Worm (Caenorhabditis elegans) whole organism, late embryonic: Measurements from ENCODE around the gene F55H2.7.

Experiments used
- C08G9.2 ChIP-seq: sonication (generic microtip); optimal IDR thresholded peaks from 2 replicates; lab custom pipeline; 2016; ENCODE audit warnings: mild to moderate bottlenecking, missing genetic modification characterization, moderate library complexity, missing compliant biosample characterization
- C38D4.7 ChIP-seq: fragments of 200-800 bp; sonication (Bioruptor generic); optimal IDR thresholded peaks from 2 replicates; lab custom pipeline; 2018; ENCODE audit warnings: mild to moderate bottlenecking, missing genetic modification characterization, moderate library complexity, missing compliant biosample characterization
- F13H6.1 ChIP-seq: sonication (generic microtip); optimal IDR thresholded peaks from 2 replicates; lab custom pipeline; 2016; ENCODE audit warnings: missing genetic modification characterization, missing compliant biosample characterization
- ahr-1 ChIP-seq: sonication (generic microtip); optimal IDR thresholded peaks from 2 replicates; lab custom pipeline; 2016; ENCODE audit warnings: missing genetic modification characterization, missing compliant biosample characterization
- ama-1 ChIP-seq: fragments of 150-350 bp; optimal IDR thresholded peaks from 2 replicates; lab custom pipeline; 2014
- ceh-14 ChIP-seq: sonication (generic microtip); optimal IDR thresholded peaks from 2 replicates; lab custom pipeline; 2016; ENCODE audit warnings: missing genotype, missing genetic modification characterization, missing compliant biosample characterization
- ceh-18 ChIP-seq: sonication (generic microtip); optimal IDR thresholded peaks from 2 replicates; lab custom pipeline; 2016; ENCODE audit warnings: missing genetic modification characterization, missing compliant biosample characterization
- ceh-2 ChIP-seq: sonication (generic microtip); optimal IDR thresholded peaks from 2 replicates; lab custom pipeline; 2016; ENCODE audit warnings: missing genotype, missing genetic modification characterization, missing compliant biosample characterization
- ceh-24 ChIP-seq: sonication (generic microtip); optimal IDR thresholded peaks from 2 replicates; lab custom pipeline; 2016; ENCODE audit warnings: mild to moderate bottlenecking, missing genetic modification characterization, missing compliant biosample characterization
- ceh-30 ChIP-seq: fragments of 150-350 bp; optimal IDR thresholded peaks from 2 replicates; lab custom pipeline; 2014; ENCODE audit warnings: missing biosample characterization, missing genetic modification characterization
- ceh-31 ChIP-seq: sonication (generic microtip); optimal IDR thresholded peaks from 2 replicates; lab custom pipeline; 2016; ENCODE audit warnings: missing genetic modification characterization, missing compliant biosample characterization
- ceh-48 ChIP-seq: sonication (generic microtip); optimal IDR thresholded peaks from 2 replicates; lab custom pipeline; 2016; ENCODE audit warnings: missing genetic modification characterization, inconsistent platforms, missing compliant biosample characterization
- che-1 ChIP-seq: sonication (generic microtip); optimal IDR thresholded peaks from 2 replicates; lab custom pipeline; 2016; ENCODE audit warnings: mild to moderate bottlenecking, missing genetic modification characterization, missing compliant biosample characterization
- dmd-4 ChIP-seq: sonication (generic microtip); optimal IDR thresholded peaks from 2 replicates; lab custom pipeline; 2016; ENCODE audit warnings: borderline replicate concordance, missing genetic modification characterization, missing compliant biosample characterization
- dve-1 ChIP-seq: sonication (generic microtip); optimal IDR thresholded peaks from 2 replicates; lab custom pipeline; 2017; ENCODE audit warnings: antibody characterized with exemption, mild to moderate bottlenecking, missing genetic modification characterization, missing compliant biosample characterization
- elt-2 ChIP-seq: sonication (generic microtip); optimal IDR thresholded peaks from 2 replicates; lab custom pipeline; 2016; ENCODE audit warnings: missing genetic modification reagents, missing genetic modification characterization, missing compliant biosample characterization
- elt-4 ChIP-seq: sonication (generic microtip); optimal IDR thresholded peaks from 2 replicates; lab custom pipeline; 2016; ENCODE audit warnings: missing genetic modification characterization, missing compliant biosample characterization
- eyg-1 ChIP-seq: sonication (generic microtip); optimal IDR thresholded peaks from 2 replicates; lab custom pipeline; 2016; ENCODE audit warnings: missing genotype, missing genetic modification characterization, missing compliant biosample characterization
- fax-1 ChIP-seq: sonication (generic microtip); optimal IDR thresholded peaks from 2 replicates; lab custom pipeline; 2016; ENCODE audit warnings: missing genotype, missing genetic modification characterization, missing compliant biosample characterization
- fkh-6 ChIP-seq: sonication (generic microtip); optimal IDR thresholded peaks from 2 replicates; lab custom pipeline; 2016; ENCODE audit warnings: missing genetic modification characterization, missing compliant biosample characterization
- hlh-13 ChIP-seq: fragments of 200-800 bp; sonication (Bioruptor generic); optimal IDR thresholded peaks from 2 replicates; lab custom pipeline; 2018; ENCODE audit warnings: mild to moderate bottlenecking, missing genetic modification characterization, missing compliant biosample characterization
- hlh-30 ChIP-seq: sonication (generic microtip); optimal IDR thresholded peaks from 2 replicates; lab custom pipeline; 2017; ENCODE audit warnings: antibody characterized with exemption, missing genetic modification characterization, missing compliant biosample characterization; ENCODE audit not compliant: insufficient read depth
- hlh-8 ChIP-seq: sonication (generic microtip); optimal IDR thresholded peaks from 2 replicates; lab custom pipeline; 2016; ENCODE audit warnings: missing genotype, missing genetic modification characterization, missing compliant biosample characterization
- lim-6 ChIP-seq: sonication (generic microtip); optimal IDR thresholded peaks from 2 replicates; lab custom pipeline; 2016; ENCODE audit warnings: missing genetic modification characterization, missing compliant biosample characterization
- madf-2 ChIP-seq: sonication (generic microtip); optimal IDR thresholded peaks from 2 replicates; lab custom pipeline; 2017; ENCODE audit warnings: missing genetic modification characterization, missing compliant biosample characterization
- nfya-1 ChIP-seq: sonication (generic microtip); optimal IDR thresholded peaks from 2 replicates; lab custom pipeline; 2017; ENCODE audit warnings: missing genetic modification characterization, mild to moderate bottlenecking, missing compliant biosample characterization, antibody characterized with exemption, moderate library complexity
- nhr-232 ChIP-seq: sonication (generic microtip); optimal IDR thresholded peaks from 2 replicates; lab custom pipeline; 2016; ENCODE audit warnings: missing genetic modification characterization, missing compliant biosample characterization
- npax-4 ChIP-seq: sonication (generic microtip); optimal IDR thresholded peaks from 2 replicates; lab custom pipeline; 2016; ENCODE audit warnings: missing genetic modification characterization, missing compliant biosample characterization
- odd-2 ChIP-seq: sonication (generic microtip); optimal IDR thresholded peaks from 2 replicates; lab custom pipeline; 2017; ENCODE audit warnings: antibody characterized with exemption, mild to moderate bottlenecking, missing genetic modification characterization, missing compliant biosample characterization
- pat-9 ChIP-seq: fragments of 200-800 bp; sonication (Bioruptor generic); optimal IDR thresholded peaks from 2 replicates; lab custom pipeline; 2018; ENCODE audit warnings: mild to moderate bottlenecking, missing genetic modification characterization, moderate library complexity, missing compliant biosample characterization
- pax-1 ChIP-seq: fragments of 150-350 bp; optimal IDR thresholded peaks from 2 replicates; lab custom pipeline; 2014; ENCODE audit warnings: missing biosample characterization, missing genetic modification characterization
- pha-4 ChIP-seq: fragments of 150-350 bp; optimal IDR thresholded peaks from 2 replicates; lab custom pipeline; 2018; ENCODE audit warnings: missing biosample characterization, missing genetic modification reagents, missing genetic modification characterization
- pqm-1 ChIP-seq: sonication (generic microtip); optimal IDR thresholded peaks from 2 replicates; lab custom pipeline; 2016; ENCODE audit warnings: missing genetic modification characterization, missing compliant biosample characterization
- ref-2 ChIP-seq: sonication (generic microtip); optimal IDR thresholded peaks from 2 replicates; lab custom pipeline; 2016; ENCODE audit warnings: missing genetic modification characterization, missing compliant biosample characterization
- rnt-1 ChIP-seq: sonication (generic microtip); optimal IDR thresholded peaks from 2 replicates; lab custom pipeline; 2016; ENCODE audit warnings: missing genetic modification characterization, missing compliant biosample characterization
- sdc-2 ChIP-seq: sonication (generic microtip); optimal IDR thresholded peaks from 2 replicates; lab custom pipeline; 2016; ENCODE audit warnings: missing genotype, missing genetic modification characterization, missing compliant biosample characterization
- tbx-2 ChIP-seq: sonication (generic microtip); optimal IDR thresholded peaks from 2 replicates; lab custom pipeline; 2016; ENCODE audit warnings: missing genetic modification characterization, missing compliant biosample characterization
- tbx-7 ChIP-seq: sonication (generic microtip); optimal IDR thresholded peaks from 2 replicates; lab custom pipeline; 2016; ENCODE audit warnings: missing genotype, missing genetic modification characterization, missing compliant biosample characterization
- ttx-3 ChIP-seq: sonication (generic microtip); optimal IDR thresholded peaks from 2 replicates; lab custom pipeline; 2016; ENCODE audit warnings: missing genetic modification reagents, missing genetic modification characterization, missing compliant biosample characterization
- unc-3 ChIP-seq, 2 experiments: fragments of 200-800 bp in 1 of 2; sonication (Bioruptor generic) in 1 of 2; sonication (generic microtip) in 1 of 2; conservative IDR thresholded peaks in 1 of 2; optimal IDR thresholded peaks in 1 of 2; 2 replicates each; pipeline versions ENCODE4 v1.3.6 to Lab custom; 2016 to 2022; ENCODE audit warnings: missing compliant biosample characterization in 2 of 2, missing genetic modification characterization in 2 of 2, missing genetic modification reagents in 1 of 2
- unc-55 ChIP-seq: sonication (generic microtip); optimal IDR thresholded peaks from 2 replicates; lab custom pipeline; 2017; ENCODE audit warnings: missing biosample characterization, missing genetic modification reagents, missing genetic modification characterization
- unc-86 ChIP-seq: sonication (generic microtip); optimal IDR thresholded peaks from 2 replicates; lab custom pipeline; 2016; ENCODE audit warnings: missing genetic modification characterization, missing compliant biosample characterization
- zip-5 ChIP-seq: sonication (generic microtip); optimal IDR thresholded peaks from 2 replicates; lab custom pipeline; 2016; ENCODE audit warnings: missing genetic modification characterization, missing compliant biosample characterization
- ztf-16 ChIP-seq: sonication (generic microtip); optimal IDR thresholded peaks from 2 replicates; lab custom pipeline; 2017; ENCODE audit warnings: missing genetic modification characterization, missing compliant biosample characterization

F55H2.7 gene

DNA sequence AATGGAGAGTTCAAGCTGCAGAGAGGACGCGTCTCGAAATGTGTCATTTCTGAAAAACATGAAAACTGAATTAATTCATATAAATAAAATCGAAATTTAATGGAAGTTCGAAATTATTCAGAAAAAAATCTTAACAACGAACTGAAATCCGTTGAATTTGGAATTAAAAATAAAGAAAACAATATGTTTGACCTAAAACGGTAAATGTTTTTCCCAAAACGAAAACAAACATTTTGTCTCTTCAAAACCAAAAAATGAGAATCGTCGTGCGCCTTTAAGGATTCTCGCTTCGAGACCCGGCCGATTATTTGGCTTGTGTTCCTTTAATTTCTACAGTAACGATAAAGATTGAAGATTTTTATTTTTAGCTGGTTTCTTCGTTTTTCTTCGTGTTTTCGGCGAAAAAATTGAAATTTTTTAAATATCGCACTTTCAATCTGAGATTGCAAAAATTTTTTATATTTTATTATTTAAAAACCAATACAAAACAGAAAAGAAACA lies 43.4 kb upstream of the F55H2.7 start, which contains the start of gene C48B4.7:
Gene C48B4.7 (minus strand): TSS at position 51 of the 501 bp plus-strand sequence.
- TF ChIP-seq ceh-2 (tag; lab: Kevin White, UChicago) (no peak), pqm-1 (tag; lab: Kevin White, UChicago) (no peak), sdc-2 (no peak), ceh-14 (tag; lab: Kevin White, UChicago) (no peak), ceh-18 (tag; lab: Kevin White, UChicago) (no peak), ceh-31 (tag; lab: Kevin White, UChicago) (no peak), F13H6.1 (tag; lab: Kevin White, UChicago) (no peak), elt-4 (tag; lab: Kevin White, UChicago) (no peak), pha-4 (tag; lab: Kevin White, UChicago) (no peak), ahr-1 (tag; lab: Kevin White, UChicago) (no peak), ttx-3 (tag; lab: Kevin White, UChicago) (no peak)

DNA sequence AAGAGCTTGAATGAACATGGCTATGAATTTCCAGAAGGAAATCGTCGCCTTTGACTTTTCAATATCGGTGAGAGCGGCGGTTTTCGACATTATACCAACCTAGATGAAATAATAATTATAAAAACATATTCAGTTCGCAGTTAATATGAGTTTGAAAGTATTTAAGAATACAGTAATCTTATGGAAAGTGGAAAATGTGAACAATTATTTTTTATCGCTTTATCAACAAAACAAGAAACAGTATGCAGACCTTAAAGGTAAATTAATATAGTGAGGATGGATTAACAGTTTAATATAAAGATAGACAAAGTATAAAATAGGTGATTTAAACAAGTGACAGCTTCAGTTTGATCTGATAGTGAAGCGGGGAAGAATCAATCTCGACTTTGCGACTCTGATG lies 42.4 kb upstream of the F55H2.7 start, which contains the start of gene C48B4.6:
Gene C48B4.6 (minus strand): TSS at position 101 of the 400 bp plus-strand sequence.
- no peak for TF ChIP-seq npax-4

DNA sequence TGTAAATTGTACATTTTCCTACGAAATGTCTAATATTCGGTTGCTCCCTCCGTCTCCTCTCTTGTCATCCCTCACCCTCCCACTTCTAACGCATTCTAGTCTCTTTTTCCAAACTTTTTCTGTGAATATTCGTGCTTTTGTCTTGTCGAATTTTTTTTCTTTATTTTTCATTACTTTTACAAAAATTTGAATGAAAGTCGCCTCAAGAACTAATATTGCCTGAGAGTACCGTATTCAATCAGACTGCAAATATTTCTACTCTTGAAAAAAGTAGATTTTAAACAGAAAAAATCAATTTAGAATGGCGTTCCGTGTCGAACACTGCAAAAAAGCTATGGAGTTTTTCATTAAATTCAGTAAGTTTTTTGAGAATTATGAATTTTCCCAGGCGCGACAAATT lies 40.3 kb upstream of the F55H2.7 start, which contains the start of gene ZK1098.11:
Gene ZK1098.11 (plus strand): TSS at position 301 of the 400 bp plus-strand sequence.
- TF ChIP-seq ceh-30 (tag; lab: Kevin White, UChicago) (no peak), ceh-24 (tag; lab: Kevin White, UChicago) (no peak), ceh-48 (tag; lab: Kevin White, UChicago) (no peak), nfya-1 (tag; lab: Kevin White, UChicago) (no peak), fkh-6 (no peak), fax-1 (tag; lab: Kevin White, UChicago) (no peak), sdc-2 (no peak), C38D4.7 (GFP tag; lab: Kevin White, UChicago) (no peak), hlh-13 (GFP tag; lab: Kevin White, UChicago) (no peak), lim-6 (tag; lab: Kevin White, UChicago) (no peak), ceh-2 (tag; lab: Kevin White, UChicago) (no peak), unc-3 (GFP tag; conservative IDR thresholded peaks at IDR 0.05; lab: Robert Waterston, UW) (no peak), unc-3 (tag; optimal IDR thresholded peaks at IDR 0.05; lab: Kevin White, UChicago) (no peak), ztf-16 (no peak), eyg-1 (tag; lab: Kevin White, UChicago) (no peak), zip-5 (tag; lab: Kevin White, UChicago) (no peak), pqm-1 (tag; lab: Kevin White, UChicago) (no peak), elt-4 (tag; lab: Kevin White, UChicago) (no peak), ahr-1 (tag; lab: Kevin White, UChicago) (no peak), pat-9 (no peak)

DNA sequence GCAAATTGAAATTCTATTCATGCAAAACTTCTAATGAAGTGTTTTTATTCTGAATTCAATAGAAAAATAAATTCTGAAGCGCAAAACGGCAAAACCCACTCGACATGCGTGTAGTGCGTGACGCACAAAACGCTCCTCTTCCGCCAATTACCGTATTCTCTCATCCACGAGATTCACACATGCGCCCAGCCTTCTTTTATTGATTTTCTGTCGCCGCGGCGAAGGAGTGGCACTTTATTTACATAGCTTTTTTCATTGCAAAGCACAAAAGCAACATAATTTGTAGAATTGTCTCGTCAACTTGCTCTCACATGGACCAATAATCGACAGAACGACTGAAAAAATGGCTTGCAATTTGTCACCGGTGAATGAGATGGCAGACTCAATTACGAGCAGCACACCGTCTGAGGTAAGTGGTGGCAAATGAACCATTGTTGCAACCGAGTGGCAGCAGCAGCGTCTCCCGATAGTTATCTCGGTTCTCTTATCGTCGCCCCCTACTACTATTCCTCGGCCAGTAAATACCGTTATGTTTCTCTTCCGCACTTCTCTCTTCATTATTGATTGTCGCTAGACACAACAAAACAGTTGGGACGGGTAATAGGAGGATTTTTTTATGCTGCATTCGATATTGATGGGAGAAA lies 30.1 kb upstream of the F55H2.7 start, which contains the start of gene unc-16:
Gene unc-16 (plus strand): TSS at position 243 of the 644 bp plus-strand sequence.
- TF ChIP-seq rnt-1 (peak; percentile 36), pax-1 (tag; lab: Kevin White, UChicago) (no peak), tbx-2 (peak; percentile 74), che-1 (tag; lab: Kevin White, UChicago) (no peak), ztf-16 (peak; percentile 56), dve-1 (tag; lab: Kevin White, UChicago) (no peak), elt-2 (peak; percentile 47), nhr-232 (tag; lab: Kevin White, UChicago) (no peak), unc-86 (tag; lab: Kevin White, UChicago) (peak; percentile 0), ceh-18 (tag; lab: Kevin White, UChicago) (peak; percentile 58), tbx-7 (no peak), dmd-4 (tag; lab: Kevin White, UChicago) (no peak), madf-2 (tag; lab: Kevin White, UChicago) (no peak), elt-4 (tag; lab: Kevin White, UChicago) (no peak), ttx-3 (tag; lab: Kevin White, UChicago) (no peak), ceh-48 (tag; lab: Kevin White, UChicago) (peak; percentile 99), ama-1 (lab: Kevin White, UChicago) (peak; percentile 1), odd-2 (tag; lab: Kevin White, UChicago) (no peak), hlh-13 (GFP tag; lab: Kevin White, UChicago) (no peak), hlh-30 (tag; lab: Kevin White, UChicago) (peak; percentile 93), ref-2 (tag; lab: Kevin White, UChicago) (peak; percentile 25), hlh-8 (tag; lab: Kevin White, UChicago) (peak; percentile 55), unc-55 (GFP tag; lab: Kevin White, UChicago) (peak; percentile 90), C08G9.2 (tag; lab: Kevin White, UChicago) (no peak), ceh-31 (tag; lab: Kevin White, UChicago) (peak; percentile 84), nfya-1 (tag; lab: Kevin White, UChicago) (peak; percentile 95)
